Worm (Caenorhabditis elegans): Measurements from ENCODE around the gene trh-1.

trh-1 gene

ce11 chrIV:17343482-17343881 lies 24.9 kb upstream of the trh-1 start, which contains the start of gene C49C3.11:
Gene C49C3.11 (plus strand): TSS chrIV:17343782.
- TF ChIP-seq nhr-77 (tag; optimal IDR thresholded peaks at IDR 0.05) = no peak
- TF ChIP-seq rnt-1 (tag; optimal IDR thresholded peaks at IDR 0.05) = no peak

ce11 chrIV:17346599-17347218 lies 21.7 kb upstream of the trh-1 start, which contains the start of the genes clec-197 and clec-198:
Gene clec-197 (minus strand): TSS chrIV:17346699.
Gene clec-198 (plus strand): TSS chrIV:17347168.
- no peak for TF ChIP-seq sup-37 (GFP tag; optimal IDR thresholded peaks at IDR 0.05)
- no peak for TF ChIP-seq lin-39 (tag; optimal IDR thresholded peaks at IDR 0.05)
- TF ChIP-seq aha-1 (tag; optimal IDR thresholded peaks at IDR 0.05) = no peak
- no peak for TF ChIP-seq elt-3 (tag; optimal IDR thresholded peaks at IDR 0.05)
- no peak for TF ChIP-seq unc-62 (GFP tag; optimal IDR thresholded peaks at IDR 0.05)
- no peak for TF ChIP-seq ets-5 (GFP tag; IDR thresholded peaks at IDR 0.05)
- TF ChIP-seq jun-1 (tag; optimal IDR thresholded peaks at IDR 0.05) = no peak
- no peak for TF ChIP-seq dsc-1 (tag; optimal IDR thresholded peaks at IDR 0.05)
- TF ChIP-seq nhr-28 (tag; optimal IDR thresholded peaks at IDR 0.05) = no peak
- TF ChIP-seq F16B12.6 (tag; optimal IDR thresholded peaks at IDR 0.05) = no peak
- TF ChIP-seq pqm-1 (tag; optimal IDR thresholded peaks at IDR 0.05) = no peak
- TF ChIP-seq ztf-4 (tag; optimal IDR thresholded peaks at IDR 0.05) = no peak
- TF ChIP-seq xbp-1 (tag; optimal IDR thresholded peaks at IDR 0.05) = no peak
- no peak for TF ChIP-seq nhr-77 (tag; optimal IDR thresholded peaks at IDR 0.05)
- TF ChIP-seq hlh-4 (tag; optimal IDR thresholded peaks at IDR 0.05) = no peak
- TF ChIP-seq irx-1 (tag; optimal IDR thresholded peaks at IDR 0.05) = no peak

- TF ChIP-seq nhr-71 (tag; optimal IDR thresholded peaks at IDR 0.05) (no peak), lin-35 (GFP tag; optimal IDR thresholded peaks at IDR 0.05) (no peak), fkh-10 (GFP tag; optimal IDR thresholded peaks at IDR 0.05) (no peak), swsn-7 (tag; optimal IDR thresholded peaks at IDR 0.05) (no peak)
Observed at ce11 chrIV:17351586-17351985, 16.8 kb upstream of the trh-1 start, which contains the start of gene clec-199. Gene clec-199 (plus strand): TSS chrIV:17351886.

- TF ChIP-seq snu-23 (GFP tag; optimal IDR thresholded peaks at IDR 0.05) (no peak), mef-2 (tag; optimal IDR thresholded peaks at IDR 0.05) (no peak), grh-1 (GFP tag; IDR thresholded peaks at IDR 0.05) (no peak), pax-3 (tag; optimal IDR thresholded peaks at IDR 0.05) (no peak), aly-2 (tag; optimal IDR thresholded peaks at IDR 0.05) (no peak), ceh-88 (GFP tag; IDR thresholded peaks at IDR 0.05) (no peak), egl-13 (tag; optimal IDR thresholded peaks at IDR 0.05) (no peak), ztf-11 (tag; optimal IDR thresholded peaks at IDR 0.05) (no peak), skn-1 (tag; optimal IDR thresholded peaks at IDR 0.05) (no peak), nhr-28 (tag; optimal IDR thresholded peaks at IDR 0.05) (no peak), unc-62 (GFP tag; optimal IDR thresholded peaks at IDR 0.05) (no peak), dsc-1 (tag; optimal IDR thresholded peaks at IDR 0.05) (no peak), blmp-1 (tag; optimal IDR thresholded peaks at IDR 0.05) (no peak)
Observed at ce11 chrIV:17361143-17361542, 7.2 kb upstream of the trh-1 start, which contains the start of gene clec-202. Gene clec-202 (plus strand): TSS chrIV:17361443.

- TF ChIP-seq elt-2 (tag; optimal IDR thresholded peaks at IDR 0.05) (no peak), nhr-237 (tag; optimal IDR thresholded peaks at IDR 0.05) (no peak), lin-14 (GFP tag; optimal IDR thresholded peaks at IDR 0.05) (no peak), mdl-1 (tag; optimal IDR thresholded peaks at IDR 0.05) (no peak), irx-1 (tag; optimal IDR thresholded peaks at IDR 0.05) (no peak)
Observed at ce11 chrIV:17367294-17367693, 1.1 kb upstream of the trh-1 start, which contains the start of gene zipt-17. Gene zipt-17 (minus strand): TSS chrIV:17367394.
